Fruit fly (Drosophila melanogaster) whole organism, embryonic: Measurements from ENCODE around the gene CG33721.

Source experiments
- BEAF-32 ChIP-seq: fragments of 200-800 bp; sonication (Bioruptor generic); optimal IDR thresholded peaks from 3 replicates; lab custom pipeline; 2017; ENCODE audit warnings: missing biosample characterization, missing genetic modification characterization, mild to moderate bottlenecking, moderate library complexity, missing genetic modification reagents
- CG14860 ChIP-seq: fragments of 200-800 bp; sonication (Bioruptor generic); IDR thresholded peaks from 3 replicates; pipeline ENCODE4 v1.3.6; 2022; ENCODE audit warnings: missing biosample characterization, missing genetic modification characterization; ENCODE audit not compliant: partially characterized antibody
- CG1602 ChIP-seq: fragments of 200-800 bp; sonication (Bioruptor generic); optimal IDR thresholded peaks from 3 replicates; lab custom pipeline; 2016; ENCODE audit warnings: missing biosample characterization, missing genetic modification characterization
- CG16813 ChIP-seq: fragments of 200-800 bp; sonication (Bioruptor generic); IDR thresholded peaks from 3 replicates; pipeline ENCODE4 v1.3.6; 2022; ENCODE audit warnings: missing biosample characterization, missing genetic modification characterization; ENCODE audit not compliant: partially characterized antibody
- CG16815 ChIP-seq: fragments of 200-800 bp; sonication (Bioruptor generic); optimal IDR thresholded peaks from 3 replicates; lab custom pipeline; 2017; ENCODE audit warnings: missing biosample characterization, mild to moderate bottlenecking, missing genetic modification characterization
- CG17361 ChIP-seq: fragments of 200-800 bp; sonication (Bioruptor generic); IDR thresholded peaks from 3 replicates; pipeline ENCODE4 v1.3.6; 2022; ENCODE audit warnings: missing biosample characterization, missing genetic modification characterization
- CG18476 ChIP-seq: fragments of 200-800 bp; sonication (Bioruptor generic); optimal IDR thresholded peaks from 2 replicates; lab custom pipeline; 2016; ENCODE audit warnings: missing biosample characterization, mild to moderate bottlenecking, missing genetic modification characterization
- CG2116 ChIP-seq: fragments of 200-800 bp; sonication (Bioruptor generic); optimal IDR thresholded peaks from 3 replicates; lab custom pipeline; 2018; ENCODE audit warnings: missing biosample characterization, mild to moderate bottlenecking, missing genetic modification characterization
- CG31388 ChIP-seq: fragments of 200-800 bp; sonication (Bioruptor generic); optimal IDR thresholded peaks from 2 replicates; lab custom pipeline; 2016; ENCODE audit warnings: missing biosample characterization, missing genetic modification characterization
- CG31441 ChIP-seq: fragments of 200-800 bp; sonication (Bioruptor generic); IDR thresholded peaks from 2 replicates; pipeline ENCODE4 v1.3.6; 2022; ENCODE audit warnings: missing biosample characterization, missing genetic modification characterization
- CG3163 ChIP-seq: fragments of 200-800 bp; sonication (Bioruptor generic); optimal IDR thresholded peaks from 3 replicates; lab custom pipeline; 2016; ENCODE audit warnings: missing biosample characterization, missing genetic modification characterization
- CG34376 ChIP-seq: fragments of 200-800 bp; sonication (Bioruptor generic); optimal IDR thresholded peaks from 2 replicates; lab custom pipeline; 2018; ENCODE audit warnings: missing biosample characterization, mild to moderate bottlenecking, missing genetic modification characterization
- CG3995 ChIP-seq: fragments of 200-800 bp; sonication (Bioruptor generic); optimal IDR thresholded peaks from 3 replicates; lab custom pipeline; 2016; ENCODE audit warnings: missing biosample characterization, missing genetic modification characterization
- CG5245 ChIP-seq: fragments of 200-800 bp; sonication (Bioruptor generic); optimal IDR thresholded peaks from 3 replicates; lab custom pipeline; 2016; ENCODE audit warnings: missing biosample characterization, missing genetic modification characterization
- CG6689 ChIP-seq: fragments of 200-800 bp; sonication (Bioruptor generic); IDR thresholded peaks from 2 replicates; pipeline ENCODE4 v1.3.6; 2022; ENCODE audit warnings: missing biosample characterization, missing genetic modification characterization
- CoRest ChIP-seq: fragments of 200-800 bp; sonication (Bioruptor generic); optimal IDR thresholded peaks from 3 replicates; lab custom pipeline; 2018; ENCODE audit warnings: missing biosample characterization, mild to moderate bottlenecking, missing genetic modification characterization, moderate library complexity
- Dll ChIP-seq: fragments of 200-800 bp; sonication (Bioruptor generic); IDR thresholded peaks from 4 replicates; pipeline ENCODE4 v1.3.6; 2022; ENCODE audit warnings: missing biosample characterization, missing genetic modification characterization; ENCODE audit not compliant: partially characterized antibody
- Ets97D ChIP-seq: fragments of 200-800 bp; sonication (Bioruptor generic); optimal IDR thresholded peaks from 3 replicates; lab custom pipeline; 2016; ENCODE audit warnings: missing biosample characterization, missing genetic modification characterization
- Gug ChIP-seq: fragments of 200-800 bp; sonication (Bioruptor generic); IDR thresholded peaks from 4 replicates; pipeline ENCODE4 v1.3.6; 2022; ENCODE audit warnings: missing biosample characterization, missing genetic modification characterization
- H15 ChIP-seq: fragments of 200-800 bp; sonication (Bioruptor generic); IDR thresholded peaks from 3 replicates; pipeline ENCODE4 v1.3.6; 2022; ENCODE audit warnings: missing biosample characterization, missing genetic modification characterization
- Med ChIP-seq: fragments of 200-800 bp; sonication (Bioruptor generic); peaks from one replicate; lab custom pipeline; 2016; ENCODE audit warnings: missing biosample characterization, missing genetic modification characterization, mild to moderate bottlenecking, inconsistent platforms, moderate library complexity
- Myb ChIP-seq: fragments of 200-800 bp; sonication (Bioruptor generic); optimal IDR thresholded peaks from 2 replicates; lab custom pipeline; 2016; ENCODE audit warnings: missing biosample characterization, missing genetic modification characterization
- NK7.1 ChIP-seq: fragments of 200-800 bp; sonication (Bioruptor generic); optimal IDR thresholded peaks from 3 replicates; lab custom pipeline; 2016; ENCODE audit warnings: missing biosample characterization, missing genetic modification characterization
- Rfx ChIP-seq: fragments of 200-800 bp; sonication (Bioruptor generic); IDR thresholded peaks from 2 replicates; pipeline ENCODE4 v1.3.6; 2022; ENCODE audit warnings: missing biosample characterization, missing genetic modification characterization
- Sox100B ChIP-seq: fragments of 200-800 bp; sonication (Bioruptor generic); optimal IDR thresholded peaks from 3 replicates; lab custom pipeline; 2018; ENCODE audit warnings: missing biosample characterization, mild to moderate bottlenecking, missing genetic modification characterization
- Ssrp ChIP-seq: fragments of 200-800 bp; sonication (Bioruptor generic); optimal IDR thresholded peaks from 2 replicates; lab custom pipeline; 2018; ENCODE audit warnings: missing biosample characterization, mild to moderate bottlenecking, missing genetic modification characterization, moderate library complexity
- YL-1 ChIP-seq: fragments of 200-800 bp; sonication (Bioruptor generic); optimal IDR thresholded peaks from 3 replicates; lab custom pipeline; 2017; ENCODE audit warnings: missing biosample characterization, mild to moderate bottlenecking, missing genetic modification characterization
- bbx ChIP-seq: fragments of 200-800 bp; sonication (Bioruptor generic); IDR thresholded peaks from 2 replicates; pipeline ENCODE4 v1.3.6; 2022; ENCODE audit warnings: missing biosample characterization, missing genetic modification characterization; ENCODE audit not compliant: partially characterized antibody
- chn ChIP-seq: fragments of 200-800 bp; sonication (Bioruptor generic); optimal IDR thresholded peaks from 2 replicates; lab custom pipeline; 2016; ENCODE audit warnings: missing biosample characterization, missing genetic modification characterization
- da ChIP-seq: fragments of 200-800 bp; sonication (Bioruptor generic); optimal IDR thresholded peaks from 2 replicates; lab custom pipeline; 2016; ENCODE audit warnings: missing biosample characterization, missing genetic modification characterization
- ems ChIP-seq: fragments of 200-800 bp; sonication (Bioruptor generic); optimal IDR thresholded peaks from 3 replicates; lab custom pipeline; 2016; ENCODE audit warnings: missing biosample characterization, missing genetic modification characterization
- fd3F ChIP-seq: fragments of 200-800 bp; sonication (Bioruptor generic); optimal IDR thresholded peaks from 2 replicates; lab custom pipeline; 2018; ENCODE audit warnings: missing biosample characterization, mild to moderate bottlenecking, missing genetic modification characterization, moderate library complexity
- gem ChIP-seq: fragments of 200-800 bp; sonication (Bioruptor generic); optimal IDR thresholded peaks from 2 replicates; lab custom pipeline; 2019; ENCODE audit warnings: missing biosample characterization, mild to moderate bottlenecking, missing genetic modification characterization, moderate library complexity
- hb ChIP-seq: fragments of 200-800 bp; sonication (Bioruptor generic); IDR thresholded peaks from 3 replicates; pipeline ENCODE4 v1.3.6; 2022; ENCODE audit warnings: missing biosample characterization, missing genetic modification characterization; ENCODE audit not compliant: partially characterized antibody
- jigr1 ChIP-seq: fragments of 200-800 bp; sonication (Bioruptor generic); IDR thresholded peaks from 3 replicates; pipeline ENCODE4 v1.3.6; 2022; ENCODE audit warnings: missing biosample characterization, missing genetic modification characterization
- ken ChIP-seq: fragments of 200-800 bp; sonication (Bioruptor generic); IDR thresholded peaks from 3 replicates; pipeline ENCODE4 v1.3.6; 2022; ENCODE audit warnings: missing biosample characterization, missing genetic modification characterization
- knrl ChIP-seq: fragments of 200-800 bp; sonication (Bioruptor generic); IDR thresholded peaks from 3 replicates; pipeline ENCODE4 v1.3.6; 2022; ENCODE audit warnings: missing biosample characterization, missing genetic modification characterization; ENCODE audit not compliant: partially characterized antibody
- nmo ChIP-seq: fragments of 200-800 bp; sonication (Bioruptor generic); optimal IDR thresholded peaks from 2 replicates; lab custom pipeline; 2018; ENCODE audit warnings: missing biosample characterization, mild to moderate bottlenecking, missing genetic modification characterization, moderate library complexity
- phol ChIP-seq: fragments of 200-800 bp; sonication (Bioruptor generic); optimal IDR thresholded peaks from 3 replicates; lab custom pipeline; 2018; ENCODE audit warnings: missing biosample characterization, mild to moderate bottlenecking, missing genetic modification characterization, moderate library complexity
- sima ChIP-seq: fragments of 200-800 bp; sonication (Bioruptor generic); optimal IDR thresholded peaks from 2 replicates; lab custom pipeline; 2016; ENCODE audit warnings: missing biosample characterization, missing genetic modification characterization
- sna ChIP-seq: fragments of 200-800 bp; sonication (Bioruptor generic); IDR thresholded peaks from 2 replicates; pipeline ENCODE4 v1.3.6; 2022; ENCODE audit warnings: missing biosample characterization, missing genetic modification characterization; ENCODE audit not compliant: partially characterized antibody
- sqz ChIP-seq: fragments of 200-800 bp; sonication (Bioruptor generic); optimal IDR thresholded peaks from 3 replicates; lab custom pipeline; 2018; ENCODE audit warnings: missing biosample characterization, mild to moderate bottlenecking, missing genetic modification characterization
- tap ChIP-seq: fragments of 200-800 bp; optimal IDR thresholded peaks from 3 replicates; lab custom pipeline; 2019; ENCODE audit warnings: missing biosample characterization, mild to moderate bottlenecking, missing genetic modification characterization, moderate library complexity
- tin ChIP-seq: fragments of 200-800 bp; sonication (Bioruptor generic); optimal IDR thresholded peaks from 3 replicates; lab custom pipeline; 2016; ENCODE audit warnings: missing biosample characterization, missing genetic modification characterization
- tna ChIP-seq: fragments of 200-800 bp; sonication (Bioruptor generic); IDR thresholded peaks from 2 replicates; pipeline ENCODE4 v1.3.6; 2022; ENCODE audit warnings: missing biosample characterization, missing genetic modification characterization; ENCODE audit not compliant: partially characterized antibody
- unc-4 ChIP-seq: fragments of 200-800 bp; sonication (Bioruptor generic); IDR thresholded peaks from 2 replicates; pipeline ENCODE4 v1.3.6; 2022; ENCODE audit warnings: missing biosample characterization, missing genetic modification characterization; ENCODE audit not compliant: partially characterized antibody
- vnd ChIP-seq: fragments of 200-800 bp; sonication (Bioruptor generic); IDR thresholded peaks from 3 replicates; pipeline ENCODE4 v1.3.6; 2022; ENCODE audit warnings: missing biosample characterization, missing genetic modification characterization; ENCODE audit not compliant: partially characterized antibody
- z ChIP-seq: fragments of 200-800 bp; sonication (Bioruptor generic); IDR thresholded peaks from 3 replicates; pipeline ENCODE4 v1.3.6; 2022; ENCODE audit warnings: missing biosample characterization, missing genetic modification characterization
- zen2 ChIP-seq: fragments of 200-800 bp; sonication (Bioruptor generic); IDR thresholded peaks from 3 replicates; pipeline ENCODE4 v1.3.6; 2022; ENCODE audit warnings: missing biosample characterization, missing genetic modification characterization; ENCODE audit not compliant: partially characterized antibody
- zf30C ChIP-seq: fragments of 200-800 bp; sonication (Bioruptor generic); optimal IDR thresholded peaks from 3 replicates; lab custom pipeline; 2018; ENCODE audit warnings: missing biosample characterization, mild to moderate bottlenecking, missing genetic modification characterization

CG33721 gene

DNA sequence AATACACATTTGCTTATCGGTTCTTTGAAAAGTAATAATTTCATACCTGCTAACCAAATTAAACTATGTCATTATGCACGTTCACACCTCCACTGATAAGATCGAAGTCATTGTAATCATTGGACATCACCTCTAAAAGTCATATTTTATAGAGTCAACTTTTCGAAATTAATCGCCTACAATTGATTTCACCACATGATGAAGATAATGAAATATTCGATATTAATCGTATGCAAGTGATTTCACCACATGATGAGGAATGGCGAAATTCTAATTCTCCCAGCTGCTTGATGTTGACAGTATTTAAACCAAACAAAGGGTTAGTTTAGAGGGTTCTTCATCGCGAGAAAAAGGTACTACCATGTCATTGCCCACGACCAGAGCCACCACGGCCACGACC is 44.8 kb downstream of the CG33721 start, which contains the start of gene CG18596 (continued):
- TF ChIP-seq z (0 out of 3 replicates have a peak, but pooled peaks have one; percentile 5), ken (GFP tag; lab: Robert Waterston, UW) (no peak), Dll (peak; percentile 98), fd3F (GFP tag; lab: Kevin White, UChicago) (no peak), CG18476 (GFP tag; lab: Kevin White, UChicago) (no peak), Rfx (no peak), sqz (GFP tag; lab: Kevin White, UChicago) (no peak), Gug (GFP tag; lab: Robert Waterston, UW) (no peak), CG1602 (GFP tag; lab: Kevin White, UChicago) (no peak), CG5245 (GFP tag; lab: Kevin White, UChicago) (no peak), NK7.1 (GFP tag; lab: Kevin White, UChicago) (no peak), CG6689 (no peak), vnd (peak; percentile 92), gem (tag; lab: Kevin White, UChicago) (no peak), YL-1 (GFP tag; lab: Kevin White, UChicago) (peak; percentile 56), knrl (GFP tag; lab: Robert Waterston, UW) (peak; percentile 94), Ssrp (tag; lab: Kevin White, UChicago) (no peak), tin (no peak), CG31441 (GFP tag; lab: Robert Waterston, UW) (no peak), CG16813 (peak; percentile 92), phol (tag; lab: Kevin White, UChicago) (peak; percentile 67), CG16815 (GFP tag; lab: Kevin White, UChicago) (no peak), CG34376 (GFP tag; lab: Kevin White, UChicago) (no peak), hb (GFP tag; lab: Robert Waterston, UW) (peak; percentile 78), tna (peak; percentile 88), ems (GFP tag; lab: Kevin White, UChicago) (no peak), Myb (GFP tag; lab: Kevin White, UChicago) (peak; percentile 56), CG2116 (peak; percentile 94), CG14860 (GFP tag; lab: Robert Waterston, UW) (peak; percentile 95), nmo (GFP tag; lab: Kevin White, UChicago) (no peak), CG3163 (GFP tag; lab: Kevin White, UChicago) (no peak), jigr1 (GFP tag; lab: Robert Waterston, UW) (no peak), tap (no peak), CG3995 (GFP tag; lab: Kevin White, UChicago) (peak; percentile 10), H15 (GFP tag; lab: Robert Waterston, UW) (no peak), zen2 (GFP tag; lab: Robert Waterston, UW) (peak; percentile 92), Ets97D (GFP tag; lab: Kevin White, UChicago) (peak; percentile 37), da (GFP tag; lab: Kevin White, UChicago) (no peak), CG17361 (GFP tag; lab: Robert Waterston, UW) (no peak), BEAF-32 (GFP tag; lab: Kevin White, UChicago) (peak; percentile 88), sna (peak; percentile 97), zf30C (no peak), CoRest (tag; lab: Kevin White, UChicago) (peak; percentile 35), Sox100B (GFP tag; lab: Kevin White, UChicago) (no peak), sima (GFP tag; lab: Kevin White, UChicago) (no peak), bbx (GFP tag; lab: Robert Waterston, UW) (peak; percentile 93), chn (GFP tag; lab: Kevin White, UChicago) (no peak), unc-4 (GFP tag; lab: Robert Waterston, UW) (peak; percentile 95), CG31388 (GFP tag; lab: Kevin White, UChicago) (no peak), Med (GFP tag; lab: Kevin White, UChicago) (peak; percentile 55)
